Fruit fly (Drosophila melanogaster) whole organism, prepupa: Measurements from ENCODE around the gene CG11695.
A peak's percentile ranks its signal among the peaks of the same experiment; 100 is the strongest.

Experiments used
- Blimp-1 ChIP-seq: fragments of 200-800 bp; sonication (Bioruptor generic); optimal IDR thresholded peaks from 3 replicates; lab custom pipeline; 2017; ENCODE audit warnings: missing biosample characterization, missing genetic modification characterization, mild to moderate bottlenecking, moderate library complexity, missing genetic modification reagents
- CG10669 ChIP-seq: fragments of 200-800 bp; sonication (Bioruptor generic); optimal IDR thresholded peaks from 3 replicates; lab custom pipeline; 2018; ENCODE audit warnings: missing biosample characterization, mild to moderate bottlenecking, missing genetic modification characterization, moderate library complexity
- CG11762 ChIP-seq: fragments of 200-800 bp; sonication (Bioruptor generic); optimal IDR thresholded peaks from 3 replicates; lab custom pipeline; 2016; ENCODE audit warnings: missing biosample characterization, missing genetic modification characterization; ENCODE audit not compliant: insufficient read depth
- CG11902 ChIP-seq: fragments of 200-800 bp; sonication (Bioruptor generic); optimal IDR thresholded peaks from 3 replicates; lab custom pipeline; 2016; ENCODE audit warnings: missing biosample characterization, missing genetic modification characterization
- CG15336 ChIP-seq: fragments of 200-800 bp; sonication (Bioruptor generic); IDR thresholded peaks from 2 replicates; pipeline ENCODE4 v1.3.6; 2022; ENCODE audit warnings: missing biosample characterization, missing genetic modification characterization
- CG31627 ChIP-seq: fragments of 200-800 bp; sonication (Bioruptor generic); optimal IDR thresholded peaks from 3 replicates; lab custom pipeline; 2016; ENCODE audit warnings: missing biosample characterization, missing genetic modification characterization
- CG32006 ChIP-seq: fragments of 200-800 bp; sonication (Bioruptor generic); optimal IDR thresholded peaks from 3 replicates; lab custom pipeline; 2017; ENCODE audit warnings: missing biosample characterization, mild to moderate bottlenecking, missing genetic modification characterization
- CG34406 ChIP-seq: fragments of 200-800 bp; sonication (Bioruptor generic); optimal IDR thresholded peaks from 3 replicates; lab custom pipeline; 2016; ENCODE audit warnings: missing biosample characterization, missing genetic modification characterization
- CG3919 ChIP-seq: fragments of 200-800 bp; sonication (Bioruptor generic); optimal IDR thresholded peaks from 3 replicates; lab custom pipeline; 2016; ENCODE audit warnings: missing biosample characterization, missing genetic modification characterization
- CG4318 ChIP-seq: fragments of 200-800 bp; sonication (Bioruptor generic); optimal IDR thresholded peaks from 3 replicates; lab custom pipeline; 2017; ENCODE audit warnings: missing biosample characterization, mild to moderate bottlenecking, missing genetic modification characterization
- CG6163 ChIP-seq: fragments of 200-800 bp; sonication (Bioruptor generic); IDR thresholded peaks from 3 replicates; pipeline ENCODE4 v1.3.6; 2022; ENCODE audit warnings: missing biosample characterization, missing genetic modification characterization
- CG6276 ChIP-seq: fragments of 200-800 bp; sonication (Bioruptor generic); optimal IDR thresholded peaks from 2 replicates; lab custom pipeline; 2017; ENCODE audit warnings: missing biosample characterization, mild to moderate bottlenecking, missing genetic modification characterization
- CG6854 ChIP-seq: fragments of 200-800 bp; sonication (Bioruptor generic); optimal IDR thresholded peaks from 2 replicates; lab custom pipeline; 2017; ENCODE audit warnings: missing biosample characterization, mild to moderate bottlenecking, missing genetic modification characterization
- CG7368 ChIP-seq: fragments of 200-800 bp; sonication (Bioruptor generic); optimal IDR thresholded peaks from 3 replicates; lab custom pipeline; 2016; ENCODE audit warnings: missing biosample characterization, missing genetic modification characterization
- CG8119 ChIP-seq: fragments of 200-800 bp; sonication (Bioruptor generic); IDR thresholded peaks from 3 replicates; pipeline ENCODE4 v1.3.6; 2022; ENCODE audit warnings: missing biosample characterization, missing genetic modification characterization
- CG8319 ChIP-seq: fragments of 200-800 bp; sonication (Bioruptor generic); optimal IDR thresholded peaks from 3 replicates; lab custom pipeline; 2016; ENCODE audit warnings: missing biosample characterization, missing genetic modification characterization
- CG8632 ChIP-seq: fragments of 200-800 bp; sonication (Bioruptor generic); optimal IDR thresholded peaks from 3 replicates; lab custom pipeline; 2016; ENCODE audit warnings: missing biosample characterization, missing genetic modification characterization
- CG9139 ChIP-seq: fragments of 200-800 bp; sonication (Bioruptor generic); optimal IDR thresholded peaks from 3 replicates; lab custom pipeline; 2017; ENCODE audit warnings: missing biosample characterization, mild to moderate bottlenecking, missing genetic modification characterization
- Eip78C ChIP-seq: fragments of 200-800 bp; sonication (Bioruptor generic); peaks from one replicate; lab custom pipeline; 2016; ENCODE audit warnings: missing biosample characterization, missing genetic modification characterization
- Ets21C ChIP-seq: fragments of 200-800 bp; sonication (Bioruptor generic); optimal IDR thresholded peaks from 3 replicates; lab custom pipeline; 2016; ENCODE audit warnings: missing biosample characterization, missing genetic modification characterization
- Ets96B ChIP-seq: fragments of 200-800 bp; optimal IDR thresholded peaks from 2 replicates; lab custom pipeline; 2019; ENCODE audit warnings: missing biosample characterization, mild to moderate bottlenecking, missing genetic modification characterization, moderate library complexity
- Gug ChIP-seq: fragments of 200-800 bp; sonication (Bioruptor generic); IDR thresholded peaks from 2 replicates; pipeline ENCODE4 v1.3.6; 2022; ENCODE audit warnings: missing biosample characterization, missing genetic modification characterization
- Hr38 ChIP-seq: sonication (Bioruptor generic); optimal IDR thresholded peaks from 2 replicates; lab custom pipeline; 2016; ENCODE audit warnings: missing biosample characterization, missing genetic modification characterization
- Hr39 ChIP-seq: fragments of 200-800 bp; sonication (Bioruptor generic); optimal IDR thresholded peaks from 2 replicates; lab custom pipeline; 2016; ENCODE audit warnings: missing biosample characterization, missing genetic modification characterization
- Lpt ChIP-seq: fragments of 200-800 bp; sonication (Bioruptor generic); optimal IDR thresholded peaks from 3 replicates; lab custom pipeline; 2016; ENCODE audit warnings: missing biosample characterization, missing genetic modification characterization
- Met ChIP-seq: fragments of 200-800 bp; sonication (Bioruptor generic); optimal IDR thresholded peaks from 3 replicates; lab custom pipeline; 2016; ENCODE audit warnings: missing biosample characterization, missing genetic modification characterization
- OdsH ChIP-seq: fragments of 200-800 bp; sonication (Bioruptor generic); optimal IDR thresholded peaks from 3 replicates; lab custom pipeline; 2016; ENCODE audit warnings: missing biosample characterization, missing genetic modification characterization
- Smox ChIP-seq: fragments of 200-800 bp; sonication (Bioruptor generic); optimal IDR thresholded peaks from 3 replicates; lab custom pipeline; 2016; ENCODE audit warnings: missing biosample characterization, missing genetic modification characterization
- Sox102F ChIP-seq: fragments of 200-800 bp; sonication (Bioruptor generic); optimal IDR thresholded peaks from 2 replicates; lab custom pipeline; 2016; ENCODE audit warnings: missing biosample characterization, mild to moderate bottlenecking, missing genetic modification characterization
- Sox15 ChIP-seq: fragments of 200-800 bp; sonication (Bioruptor generic); optimal IDR thresholded peaks from 3 replicates; lab custom pipeline; 2016; ENCODE audit warnings: missing biosample characterization, missing genetic modification characterization
- achi ChIP-seq: fragments of 200-800 bp; sonication (Bioruptor generic); optimal IDR thresholded peaks from 3 replicates; lab custom pipeline; 2016; ENCODE audit warnings: missing biosample characterization, missing genetic modification characterization
- cyc ChIP-seq: fragments of 200-800 bp; sonication (Bioruptor generic); optimal IDR thresholded peaks from 3 replicates; lab custom pipeline; 2016; ENCODE audit warnings: missing biosample characterization, missing genetic modification characterization
- dac ChIP-seq: fragments of 200-800 bp; sonication (Bioruptor generic); optimal IDR thresholded peaks from 2 replicates; lab custom pipeline; 2017; ENCODE audit warnings: missing biosample characterization, mild to moderate bottlenecking, missing genetic modification characterization
- eg ChIP-seq: fragments of 200-800 bp; sonication (Bioruptor generic); IDR thresholded peaks from 3 replicates; pipeline ENCODE4 v1.3.6; 2022; ENCODE audit warnings: missing biosample characterization, missing genetic modification characterization
- esn ChIP-seq: fragments of 200-800 bp; sonication (Bioruptor generic); optimal IDR thresholded peaks from 2 replicates; lab custom pipeline; 2016; ENCODE audit warnings: missing biosample characterization, mild to moderate bottlenecking, missing genetic modification characterization, moderate library complexity
- fd59A ChIP-seq: fragments of 200-800 bp; sonication (Bioruptor generic); optimal IDR thresholded peaks from 2 replicates; lab custom pipeline; 2017; ENCODE audit warnings: missing biosample characterization, mild to moderate bottlenecking, missing genetic modification characterization, missing genetic modification reagents
- net ChIP-seq: fragments of 200-800 bp; sonication (Bioruptor generic); optimal IDR thresholded peaks from 3 replicates; lab custom pipeline; 2016; ENCODE audit warnings: missing biosample characterization, missing genetic modification characterization
- pdm3 ChIP-seq: fragments of 200-800 bp; sonication (Bioruptor generic); optimal IDR thresholded peaks from 3 replicates; lab custom pipeline; 2016; ENCODE audit warnings: missing biosample characterization, missing genetic modification characterization
- salr ChIP-seq, 2 experiments: fragments of 200-800 bp; sonication (Bioruptor generic); optimal IDR thresholded peaks; 3 replicates each; lab custom pipeline; 2016 to 2018; ENCODE audit warnings: missing biosample characterization in 2 of 2, missing genetic modification characterization in 2 of 2, mild to moderate bottlenecking in 1 of 2
- spab ChIP-seq: fragments of 200-800 bp; sonication (Bioruptor generic); optimal IDR thresholded peaks from 2 replicates; lab custom pipeline; 2017; ENCODE audit warnings: missing biosample characterization, mild to moderate bottlenecking, missing genetic modification characterization, missing genetic modification reagents
- ss ChIP-seq, 2 experiments: fragments of 200-800 bp; sonication (Bioruptor generic); optimal IDR thresholded peaks; 2 replicates in 1 of 2; 3 replicates in 1 of 2; lab custom pipeline; 2017 to 2018; ENCODE audit warnings: mild to moderate bottlenecking in 2 of 2, missing biosample characterization in 2 of 2, missing genetic modification characterization in 2 of 2, moderate library complexity in 1 of 2
- svp ChIP-seq: fragments of 200-800 bp; sonication (Bioruptor generic); peaks from one replicate; lab custom pipeline; 2016; ENCODE audit warnings: missing biosample characterization, missing genetic modification characterization
- topi ChIP-seq: fragments of 200-800 bp; sonication (Bioruptor generic); optimal IDR thresholded peaks from 3 replicates; lab custom pipeline; 2016; ENCODE audit warnings: missing biosample characterization, missing genetic modification characterization
- vri ChIP-seq: fragments of 200-800 bp; sonication (Bioruptor generic); optimal IDR thresholded peaks from 3 replicates; lab custom pipeline; 2016; ENCODE audit warnings: missing biosample characterization, mild to moderate bottlenecking, missing genetic modification characterization

Gene CG11695

dm6 chrX:11528026-11528702 lies 48.5 kb upstream of the CG11695 start (continued):
- TF ChIP-seq ss (GFP tag; optimal IDR thresholded peaks at IDR 0.05; lab: Kevin White, UChicago) (peak; percentile 67 to 82), CG31627 (peak; percentile 35), CG8632 (GFP tag; lab: Kevin White, UChicago) (peak; percentile 51), achi (peak; percentile 66), Sox15 (GFP tag; lab: Kevin White, UChicago) (no peak), Hr39 (peak; percentile 42), CG8319 (peak; percentile 11), CG11902 (GFP tag; lab: Kevin White, UChicago) (peak; percentile 4), CG11762 (GFP tag; lab: Kevin White, UChicago) (peak; percentile 31), CG6163 (GFP tag; lab: Robert Waterston, UW) (peak; percentile 73), CG9139 (GFP tag; lab: Kevin White, UChicago) (peak; percentile 47), CG3919 (GFP tag; lab: Kevin White, UChicago) (peak; percentile 52), net (GFP tag; lab: Kevin White, UChicago) (peak; percentile 68), svp (GFP tag; lab: Kevin White, UChicago) (peak; percentile 83), dac (peak; percentile 22), CG15336 (GFP tag; lab: Robert Waterston, UW) (peak; percentile 58), Ets96B (peak; percentile 77), Gug (GFP tag; lab: Robert Waterston, UW) (peak; percentile 45), Met (GFP tag; lab: Kevin White, UChicago) (peak; percentile 52), Lpt (GFP tag; lab: Kevin White, UChicago) (peak; percentile 57)

dm6 chrX:11531245-11531644 lies 45.4 kb upstream of the CG11695 start:
- TF ChIP-seq CG6276 (peak; percentile 76), achi (no peak), CG6163 (GFP tag; lab: Robert Waterston, UW) (peak; percentile 64; the same call in 2 of the 3 replicates), CG11762 (GFP tag; lab: Kevin White, UChicago) (no peak), CG7368 (GFP tag; lab: Kevin White, UChicago) (no peak), salr (GFP tag; optimal IDR thresholded peaks at IDR 0.05; lab: Kevin White, UChicago) (peak in 1 of 2 experiments; percentile 25), CG15336 (GFP tag; lab: Robert Waterston, UW) (peak; percentile 81), CG4318 (GFP tag; lab: Kevin White, UChicago) (peak; percentile 26), dac (peak; percentile 60), net (GFP tag; lab: Kevin White, UChicago) (no peak), CG11902 (GFP tag; lab: Kevin White, UChicago) (no peak), Lpt (GFP tag; lab: Kevin White, UChicago) (peak; percentile 60), CG6854 (GFP tag; lab: Kevin White, UChicago) (no peak), CG32006 (GFP tag; lab: Kevin White, UChicago) (peak; percentile 69), fd59A (GFP tag; lab: Kevin White, UChicago) (no peak), spab (GFP tag; lab: Kevin White, UChicago) (no peak), Gug (GFP tag; lab: Robert Waterston, UW) (0 out of 2 replicates have a peak, but pooled peaks have one; percentile 54), OdsH (GFP tag; lab: Kevin White, UChicago) (peak; percentile 0), eg (peak; percentile 84), CG8119 (GFP tag; lab: Robert Waterston, UW) (peak; percentile 64; the same call in 2 of the 3 replicates)

dm6 chrX:11542502-11542901 lies 34.2 kb upstream of the CG11695 start:
- TF ChIP-seq pdm3 (no peak), Ets96B (peak; percentile 38), CG8119 (GFP tag; lab: Robert Waterston, UW) (no peak), CG32006 (GFP tag; lab: Kevin White, UChicago) (peak; percentile 56), CG8632 (GFP tag; lab: Kevin White, UChicago) (peak; percentile 43), eg (0 out of 3 replicates have a peak, but pooled peaks have one; percentile 27), Ets21C (no peak), CG4318 (GFP tag; lab: Kevin White, UChicago) (no peak), vri (GFP tag; lab: Kevin White, UChicago) (no peak), Smox (GFP tag; lab: Kevin White, UChicago) (no peak), topi (no peak), Blimp-1 (no peak), achi (peak; percentile 52), CG6276 (peak; percentile 10), dac (no peak), CG10669 (GFP tag; lab: Kevin White, UChicago) (peak; percentile 47), Eip78C (GFP tag; lab: Kevin White, UChicago) (peak; percentile 58), esn (GFP tag; lab: Kevin White, UChicago) (no peak), CG11902 (GFP tag; lab: Kevin White, UChicago) (peak; percentile 10), Lpt (GFP tag; lab: Kevin White, UChicago) (peak; percentile 1), CG34406 (GFP tag; lab: Kevin White, UChicago) (peak; percentile 54), CG9139 (GFP tag; lab: Kevin White, UChicago) (no peak), Sox102F (GFP tag; lab: Kevin White, UChicago) (no peak), Hr38 (GFP tag; lab: Kevin White, UChicago) (no peak), OdsH (GFP tag; lab: Kevin White, UChicago) (peak; percentile 45), cyc (GFP tag; lab: Kevin White, UChicago) (no peak)
